Worm (Caenorhabditis elegans): ENCODE results near the gene srw-63.

The srw-63 gene

DNA sequence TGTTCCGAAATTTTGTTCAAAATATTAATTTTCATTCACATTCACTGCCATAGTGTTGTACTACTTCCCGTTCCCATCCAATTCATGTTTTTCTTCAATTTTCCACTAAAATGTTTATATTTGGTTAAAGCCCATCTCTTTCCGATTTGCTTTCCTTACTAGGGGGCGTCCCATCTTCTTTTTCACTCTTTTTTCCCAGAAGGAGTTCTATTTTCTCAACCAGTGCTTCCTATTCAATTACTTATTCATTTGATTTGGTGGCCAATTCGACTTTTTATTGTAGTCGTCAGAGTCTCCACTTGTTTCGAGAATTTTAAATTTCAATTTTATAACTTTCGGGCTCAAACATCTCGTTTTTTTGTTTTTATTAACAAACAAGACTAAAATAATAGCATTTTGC is 14.0 kb downstream of the srw-63 start:
- TF ChIP-seq lin-14 (GFP tag; optimal IDR thresholded peaks at IDR 0.05), result no peak
- no peak for TF ChIP-seq efl-1 (optimal IDR thresholded peaks at IDR 0.05)
- TF ChIP-seq efl-1 (GFP tag; optimal IDR thresholded peaks at IDR 0.05 in 1 of 2), result peak in 1 of 2 experiments; percentile 22
- peak; percentile 92 for TF ChIP-seq fkh-10 (GFP tag; optimal IDR thresholded peaks at IDR 0.05)

DNA sequence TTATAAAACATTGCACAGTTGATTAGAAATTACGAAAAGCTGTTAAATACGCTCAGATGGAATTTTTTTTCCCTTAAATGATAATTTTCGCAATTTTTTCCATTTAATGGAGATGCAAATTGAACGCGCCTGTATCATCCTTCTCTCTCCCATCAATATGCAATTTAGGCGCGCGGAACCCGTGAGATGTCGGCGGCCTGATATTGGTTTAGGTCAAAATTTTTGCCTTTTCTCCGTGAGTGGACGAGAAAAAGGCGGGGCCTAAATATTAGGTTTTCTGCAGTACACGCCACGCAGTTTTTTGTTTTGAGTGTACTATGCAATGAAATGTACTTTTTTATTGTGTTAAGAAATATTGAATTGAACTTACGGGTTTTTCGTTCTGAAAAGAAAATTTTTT is 25.9 kb downstream of the srw-63 start:
- TF ChIP-seq pax-3 (tag; optimal IDR thresholded peaks at IDR 0.05) (no peak), ceh-90 (tag; optimal IDR thresholded peaks at IDR 0.05) (no peak), nhr-11 (tag; optimal IDR thresholded peaks at IDR 0.05) (no peak), nhr-28 (tag; optimal IDR thresholded peaks at IDR 0.05) (no peak), dsc-1 (tag; optimal IDR thresholded peaks at IDR 0.05) (no peak), lir-3 (tag; optimal IDR thresholded peaks at IDR 0.05; ENCODE audit: poor library complexity) (no peak), nhr-90 (tag; optimal IDR thresholded peaks at IDR 0.05; ENCODE audit: poor library complexity) (peak; percentile 4), mep-1 (tag; optimal IDR thresholded peaks at IDR 0.05) (no peak), hlh-17 (GFP tag; optimal IDR thresholded peaks at IDR 0.05; ENCODE audit: borderline replicate concordance) (no peak), efl-1 (optimal IDR thresholded peaks at IDR 0.05) (no peak), efl-1 (GFP tag; optimal IDR thresholded peaks at IDR 0.05 in 1 of 2) (peak in 1 of 2 experiments; percentile 40), snpc-4 (tag; optimal IDR thresholded peaks at IDR 0.05) (peak; percentile 82), sox-4 (tag; optimal IDR thresholded peaks at IDR 0.05) (no peak), mdl-1 (tag; optimal IDR thresholded peaks at IDR 0.05) (no peak), nhr-12 (tag; optimal IDR thresholded peaks at IDR 0.05) (no peak)

DNA sequence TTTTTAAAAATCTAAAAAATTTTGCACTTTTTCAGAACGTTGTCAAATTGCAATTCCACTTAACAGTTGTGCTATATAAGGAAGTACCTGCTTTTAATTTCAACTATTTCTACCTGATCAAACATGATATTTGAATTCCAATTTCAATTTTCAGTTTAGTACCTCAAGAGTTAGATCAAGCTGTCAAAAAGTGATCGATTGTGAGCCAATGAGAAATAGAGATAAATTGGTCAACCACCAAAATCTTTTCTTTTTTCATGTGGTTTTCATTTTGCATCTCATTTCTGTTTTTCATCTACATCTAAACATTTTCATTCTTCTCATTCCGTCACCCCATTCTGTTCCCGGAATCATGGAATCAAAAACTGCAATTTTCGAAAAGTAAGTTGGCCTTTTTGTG is 27.0 kb downstream of the srw-63 start, which contains the start of gene egl-23:
egl-23 (plus strand) TSS at position 301 of the 400 bp plus-strand sequence.
- TF ChIP-seq dsc-1 (tag; optimal IDR thresholded peaks at IDR 0.05) (peak; percentile 79), xbp-1 (tag; optimal IDR thresholded peaks at IDR 0.05) (no peak), ceh-90 (tag; optimal IDR thresholded peaks at IDR 0.05) (no peak), fkh-8 (tag; optimal IDR thresholded peaks at IDR 0.05) (peak; percentile 0), jun-1 (tag; optimal IDR thresholded peaks at IDR 0.05) (no peak), fkh-4 (tag; optimal IDR thresholded peaks at IDR 0.05; ENCODE audit: borderline replicate concordance) (peak; percentile 20)

DNA sequence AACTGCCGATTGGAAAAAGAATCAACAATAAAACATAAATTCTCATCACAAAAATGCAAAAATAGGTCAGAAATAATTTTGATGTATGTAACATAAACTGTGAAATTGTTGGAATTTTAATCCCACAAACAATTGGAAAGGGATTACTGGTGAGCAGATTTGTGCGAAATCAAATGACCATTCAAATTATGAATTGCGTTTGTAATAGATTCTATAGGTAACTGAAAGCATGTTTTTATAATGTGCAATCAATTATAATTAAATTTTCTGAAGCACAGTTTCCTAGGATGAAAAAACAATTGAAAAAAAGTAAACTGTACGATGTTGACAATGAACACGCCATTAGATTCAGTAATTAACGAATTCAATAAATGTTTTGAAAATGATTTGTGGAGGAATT is 30.0 kb downstream of the srw-63 start, which contains the start of gene tor-1:
tor-1 (minus strand) TSS at position 101 of the 400 bp plus-strand sequence.
- no peak for TF ChIP-seq ceh-88 (GFP tag; IDR thresholded peaks at IDR 0.05)
- TF ChIP-seq nhr-76 (tag; optimal IDR thresholded peaks at IDR 0.05), result no peak
- TF ChIP-seq unc-130 (tag; optimal IDR thresholded peaks at IDR 0.05), result no peak
- TF ChIP-seq zip-4 (GFP tag; optimal IDR thresholded peaks at IDR 0.05), result no peak
- no peak for TF ChIP-seq blmp-1 (tag; optimal IDR thresholded peaks at IDR 0.05)

DNA sequence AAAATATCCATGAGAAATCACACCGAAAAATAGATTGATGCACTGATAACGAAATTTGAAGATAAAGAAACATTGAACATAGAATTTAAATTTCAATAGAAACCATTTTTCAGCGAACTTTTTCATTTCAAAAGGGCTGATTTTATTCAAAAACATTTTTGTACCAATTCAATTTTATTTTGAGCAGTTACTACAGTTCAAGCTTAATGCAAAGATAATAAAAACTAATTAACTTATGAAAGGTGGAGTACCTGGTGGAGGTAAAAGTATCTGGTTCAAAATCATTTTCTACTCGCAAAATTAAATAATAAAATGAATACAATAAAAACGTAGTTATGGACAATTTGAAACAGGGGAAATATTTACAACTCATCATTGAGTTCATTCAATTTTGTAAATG is 31.7 kb downstream of the srw-63 start, which contains the start of gene tor-2:
tor-2 (minus strand) TSS at position 101 of the 400 bp plus-strand sequence.
- TF ChIP-seq rnt-1 (tag; optimal IDR thresholded peaks at IDR 0.05) (no peak), lin-13 (GFP tag; optimal IDR thresholded peaks at IDR 0.05) (no peak), aha-1 (tag; optimal IDR thresholded peaks at IDR 0.05) (no peak), ceh-88 (GFP tag; IDR thresholded peaks at IDR 0.05) (no peak), nhr-47 (tag; optimal IDR thresholded peaks at IDR 0.05) (no peak), unc-98 (GFP tag; IDR thresholded peaks at IDR 0.05) (no peak), pag-3 (tag; optimal IDR thresholded peaks at IDR 0.05; ENCODE audit: borderline replicate concordance, insufficient read depth) (no peak), lin-35 (GFP tag; optimal IDR thresholded peaks at IDR 0.05) (no peak), ceh-8 (GFP tag; optimal IDR thresholded peaks at IDR 0.05) (no peak), sox-4 (tag; optimal IDR thresholded peaks at IDR 0.05) (no peak), fkh-4 (tag; optimal IDR thresholded peaks at IDR 0.05; ENCODE audit: borderline replicate concordance) (no peak), unc-86 (tag; optimal IDR thresholded peaks at IDR 0.05) (no peak)

Measured in whole organism, L1 larva.